Worm (Caenorhabditis elegans): ENCODE data around the gene ZC204.14.

Gene ZC204.14

DNA sequence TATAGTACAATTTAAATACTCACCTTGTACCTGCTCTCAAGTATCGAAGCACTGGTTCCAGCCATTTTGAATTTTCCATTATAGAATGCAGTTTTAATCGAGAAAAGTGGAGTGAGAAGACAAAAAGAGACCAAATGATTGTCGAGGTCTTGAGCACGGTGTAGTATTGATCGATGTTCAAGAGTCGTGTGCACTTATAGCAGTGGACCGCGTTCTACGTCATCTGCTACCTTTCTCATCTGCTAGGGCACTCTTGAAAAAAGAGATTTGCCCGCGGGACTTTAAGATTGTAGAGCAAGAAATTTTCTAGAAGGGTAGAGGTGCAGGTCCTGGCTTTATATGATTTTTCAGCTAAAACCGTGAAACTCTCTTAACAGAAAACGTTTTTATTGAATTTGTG, 30.1 kb upstream of the ZC204.14 start, which contains the start of gene fbxc-21:
fbxc-21 (minus strand) TSS at position 101 of the 400 bp plus-strand sequence.
- no peak for TF ChIP-seq mdl-1 (tag; optimal IDR thresholded peaks at IDR 0.05)
- TF ChIP-seq ZK546.5 (tag; optimal IDR thresholded peaks at IDR 0.05): no peak
- TF ChIP-seq ceh-82 (tag; optimal IDR thresholded peaks at IDR 0.05): no peak
- no peak for TF ChIP-seq pqm-1 (tag; optimal IDR thresholded peaks at IDR 0.05)
- no peak for TF ChIP-seq jun-1 (tag; optimal IDR thresholded peaks at IDR 0.05)
- no peak for TF ChIP-seq tbx-2 (tag; optimal IDR thresholded peaks at IDR 0.05)
- no peak for TF ChIP-seq nhr-25 (tag; optimal IDR thresholded peaks at IDR 0.05)

DNA sequence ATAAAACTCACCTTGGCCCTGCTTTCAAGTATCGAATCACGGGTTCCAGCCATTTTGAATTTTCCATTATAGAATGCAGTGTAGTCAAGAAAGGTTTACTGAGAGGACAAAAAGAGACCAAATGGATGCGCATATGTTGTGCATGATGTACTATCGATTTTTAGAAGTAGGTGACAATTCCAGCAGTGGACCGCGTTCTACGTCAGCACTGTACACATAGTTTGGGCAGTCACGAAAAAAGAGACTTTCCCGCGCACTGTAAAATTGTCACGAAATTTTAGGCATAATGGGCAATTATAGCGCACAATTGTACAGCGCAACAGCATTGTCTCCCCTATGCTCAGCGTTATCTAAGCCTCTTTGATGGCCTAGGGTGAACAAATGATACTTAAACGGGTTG, 28.3 kb upstream of the ZC204.14 start, which contains the start of gene fbxc-22:
fbxc-22 (minus strand) TSS at position 101 of the 400 bp plus-strand sequence.
- TF ChIP-seq zag-1 (tag; optimal IDR thresholded peaks at IDR 0.05) (no peak), egl-27 (tag; optimal IDR thresholded peaks at IDR 0.05) (no peak), nfya-1 (tag; optimal IDR thresholded peaks at IDR 0.05; ENCODE audit: insufficient read depth) (no peak), pha-4 (tag; optimal IDR thresholded peaks at IDR 0.05) (no peak), ztf-11 (tag; optimal IDR thresholded peaks at IDR 0.05) (no peak), nhr-67 (tag; optimal IDR thresholded peaks at IDR 0.05) (no peak), daf-12 (tag; optimal IDR thresholded peaks at IDR 0.05) (no peak), tbx-2 (tag; optimal IDR thresholded peaks at IDR 0.05) (no peak), ama-1 (optimal IDR thresholded peaks at IDR 0.05) (no peak), mdl-1 (tag; optimal IDR thresholded peaks at IDR 0.05) (no peak), skn-1 (tag; optimal IDR thresholded peaks at IDR 0.05) (no peak), sea-2 (GFP tag; optimal IDR thresholded peaks at IDR 0.05) (no peak), aly-2 (tag; optimal IDR thresholded peaks at IDR 0.05) (no peak), nhr-11 (tag; optimal IDR thresholded peaks at IDR 0.05) (no peak)

DNA sequence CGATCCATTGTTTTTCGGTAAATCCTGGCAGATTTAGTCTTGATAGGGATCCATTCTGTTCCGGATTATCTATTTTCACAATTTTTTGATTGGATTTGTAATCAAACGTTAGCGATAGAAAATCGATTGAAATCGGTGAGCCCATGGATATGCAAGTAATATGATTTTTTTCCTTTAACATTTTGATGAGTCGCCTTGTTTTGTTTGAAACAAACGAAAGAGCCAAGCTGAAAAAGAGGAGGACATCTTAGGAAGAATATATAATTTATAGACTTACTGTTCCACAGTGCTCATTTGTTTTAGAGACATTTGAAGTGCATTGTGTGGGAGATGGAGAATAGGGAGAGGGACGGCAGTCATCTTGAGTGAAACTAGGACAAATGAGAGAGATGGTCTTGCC, 26.1 kb upstream of the ZC204.14 start, which contains the start of the genes fbxb-18 and fbxb-19:
fbxb-18 (minus strand) TSS at position 101 of the 400 bp plus-strand sequence.
fbxb-19 (minus strand) TSS at position 369 of the 400 bp plus-strand sequence.
- no peak for TF ChIP-seq hmg-11 (tag; optimal IDR thresholded peaks at IDR 0.05)
- TF ChIP-seq lin-39 (tag; optimal IDR thresholded peaks at IDR 0.05): no peak
- TF ChIP-seq pqm-1 (tag; optimal IDR thresholded peaks at IDR 0.05): no peak
- TF ChIP-seq R02D3.7 (tag; optimal IDR thresholded peaks at IDR 0.05): no peak
- TF ChIP-seq nhr-11 (tag; optimal IDR thresholded peaks at IDR 0.05): no peak
- no peak for TF ChIP-seq elt-3 (tag; optimal IDR thresholded peaks at IDR 0.05)
- no peak for TF ChIP-seq egl-27 (tag; optimal IDR thresholded peaks at IDR 0.05)
- TF ChIP-seq jun-1 (tag; optimal IDR thresholded peaks at IDR 0.05): no peak
- TF ChIP-seq nhr-43 (tag; optimal IDR thresholded peaks at IDR 0.05; ENCODE audit: poor library complexity, severe bottlenecking): no peak
- no peak for TF ChIP-seq pha-4 (tag; optimal IDR thresholded peaks at IDR 0.05)

DNA sequence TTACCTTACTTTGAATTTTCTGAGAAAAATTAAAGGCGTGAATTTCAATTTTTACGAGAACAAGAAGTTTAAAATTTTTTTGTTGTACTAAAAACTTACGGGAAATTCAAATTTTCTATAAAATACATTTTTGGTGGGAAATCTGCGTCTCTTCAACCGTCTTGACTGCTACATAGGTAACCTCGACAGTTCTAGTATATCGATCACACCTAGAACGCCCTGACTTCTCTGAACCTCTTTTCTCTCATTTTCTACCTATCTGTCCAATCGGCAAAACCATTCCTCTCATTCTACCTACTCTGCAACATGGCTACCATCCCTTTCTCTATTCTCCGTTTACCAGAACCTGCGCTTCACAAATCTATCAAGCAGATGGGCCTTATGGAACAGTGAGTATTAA, 21.0 kb upstream of the ZC204.14 start, which contains the start of gene fbxb-25:
fbxb-25 (plus strand) TSS at position 301 of the 400 bp plus-strand sequence.
- TF ChIP-seq pqm-1 (tag; optimal IDR thresholded peaks at IDR 0.05) (no peak), fos-1 (tag; optimal IDR thresholded peaks at IDR 0.05) (no peak), elt-3 (tag; optimal IDR thresholded peaks at IDR 0.05) (no peak), egl-5 (tag; optimal IDR thresholded peaks at IDR 0.05) (no peak), lin-15B (tag; optimal IDR thresholded peaks at IDR 0.05) (no peak), aly-2 (tag; optimal IDR thresholded peaks at IDR 0.05) (no peak), ceh-9 (tag; optimal IDR thresholded peaks at IDR 0.05) (no peak), nhr-12 (tag; optimal IDR thresholded peaks at IDR 0.05) (no peak), nhr-25 (tag; optimal IDR thresholded peaks at IDR 0.05) (no peak), elt-2 (tag; optimal IDR thresholded peaks at IDR 0.05) (no peak), snpc-4 (tag; optimal IDR thresholded peaks at IDR 0.05) (no peak), nhr-23 (tag; optimal IDR thresholded peaks at IDR 0.05) (no peak), ceh-82 (tag; optimal IDR thresholded peaks at IDR 0.05) (no peak), ztf-11 (tag; optimal IDR thresholded peaks at IDR 0.05) (no peak), mdl-1 (tag; optimal IDR thresholded peaks at IDR 0.05) (no peak), ceh-28 (tag; optimal IDR thresholded peaks at IDR 0.05) (no peak)

DNA sequence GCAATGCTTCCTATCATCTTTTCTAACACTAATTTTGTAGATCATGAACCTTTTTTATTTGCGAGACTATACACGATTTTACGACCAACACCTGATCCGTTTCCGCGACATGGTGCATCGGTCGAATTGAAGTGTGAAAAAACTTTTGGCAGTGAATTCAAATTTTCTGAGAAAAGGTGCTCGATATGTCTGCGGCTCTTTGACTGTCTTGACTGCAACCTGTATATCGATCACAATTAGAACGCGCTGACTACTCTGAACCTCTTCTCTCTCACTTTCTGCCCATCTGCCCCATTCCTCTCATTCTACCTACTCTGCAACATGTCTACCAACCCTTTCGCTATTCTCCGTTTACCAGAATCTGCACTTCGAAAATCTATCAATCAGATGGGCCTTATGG, 19.5 kb upstream of the ZC204.14 start, which contains the start of gene fbxb-26:
fbxb-26 (plus strand) TSS at position 301 of the 400 bp plus-strand sequence.
- TF ChIP-seq elt-2 (tag; optimal IDR thresholded peaks at IDR 0.05): no peak
- no peak for TF ChIP-seq egl-27 (tag; optimal IDR thresholded peaks at IDR 0.05)
- no peak for TF ChIP-seq ceh-82 (tag; optimal IDR thresholded peaks at IDR 0.05)
- no peak for TF ChIP-seq unc-62 (GFP tag; optimal IDR thresholded peaks at IDR 0.05)
- TF ChIP-seq nhr-23 (tag; optimal IDR thresholded peaks at IDR 0.05): no peak
- TF ChIP-seq hmg-11 (tag; optimal IDR thresholded peaks at IDR 0.05): no peak
- TF ChIP-seq fos-1 (tag; optimal IDR thresholded peaks at IDR 0.05): no peak
- TF ChIP-seq nhr-43 (tag; optimal IDR thresholded peaks at IDR 0.05; ENCODE audit: poor library complexity, severe bottlenecking): no peak
- TF ChIP-seq pha-4 (tag; optimal IDR thresholded peaks at IDR 0.05): no peak
- no peak for TF ChIP-seq tbx-2 (tag; optimal IDR thresholded peaks at IDR 0.05)
- TF ChIP-seq nhr-77 (tag; optimal IDR thresholded peaks at IDR 0.05): no peak
- TF ChIP-seq ceh-16 (tag; optimal IDR thresholded peaks at IDR 0.05): no peak
- no peak for TF ChIP-seq pqm-1 (tag; optimal IDR thresholded peaks at IDR 0.05)
- no peak for TF ChIP-seq zag-1 (tag; optimal IDR thresholded peaks at IDR 0.05)
- no peak for TF ChIP-seq unc-39 (tag; optimal IDR thresholded peaks at IDR 0.05)
- no peak for TF ChIP-seq sea-2 (GFP tag; optimal IDR thresholded peaks at IDR 0.05)
- TF ChIP-seq nhr-67 (tag; optimal IDR thresholded peaks at IDR 0.05): no peak
- TF ChIP-seq ztf-4 (tag; optimal IDR thresholded peaks at IDR 0.05): no peak
- no peak for TF ChIP-seq egl-5 (tag; optimal IDR thresholded peaks at IDR 0.05)
